Fruit fly (Drosophila melanogaster): Measurements from ENCODE around the gene CG43055.

CG43055 gene

DNA sequence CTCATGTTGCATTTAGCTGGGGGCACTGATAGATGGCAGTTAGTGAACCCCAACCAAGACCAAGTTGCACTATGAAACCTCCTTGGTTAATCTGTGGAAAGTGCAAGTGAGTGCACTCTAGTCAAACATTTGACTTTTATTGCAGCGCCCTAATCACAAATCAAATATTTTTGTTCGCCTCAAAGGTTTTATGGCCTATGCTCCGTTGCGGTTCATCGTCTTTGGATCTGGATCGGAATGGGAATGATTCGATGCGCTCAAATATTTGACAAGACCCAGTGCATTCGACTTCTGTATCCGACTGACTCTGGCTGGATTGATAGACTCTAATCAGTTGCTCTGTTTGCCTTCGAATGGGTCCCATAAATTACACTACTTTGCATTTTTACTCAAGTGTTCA lies 46.0 kb upstream of the CG43055 start:
- TF ChIP-seq jim (GFP tag; optimal IDR thresholded peaks at IDR 0.05) (no peak), CG9705 (GFP tag; optimal IDR thresholded peaks at IDR 0.05) (no peak), lola (GFP tag; optimal IDR thresholded peaks at IDR 0.05) (no peak)

dm6 chr2L:4365792-4366326 lies 45.1 kb upstream of the CG43055 start:
- TF ChIP-seq Hr83 (GFP tag; optimal IDR thresholded peaks at IDR 0.05; ENCODE audit: poor library complexity, severe bottlenecking) (no peak), fru (GFP tag; optimal IDR thresholded peaks at IDR 0.05) (no peak), Vsx2 (GFP tag; optimal IDR thresholded peaks at IDR 0.05; ENCODE audit: partially characterized antibody) (no peak), psq (GFP tag; optimal IDR thresholded peaks at IDR 0.05) (no peak), Hr78 (GFP tag; optimal IDR thresholded peaks at IDR 0.05) (no peak)

DNA sequence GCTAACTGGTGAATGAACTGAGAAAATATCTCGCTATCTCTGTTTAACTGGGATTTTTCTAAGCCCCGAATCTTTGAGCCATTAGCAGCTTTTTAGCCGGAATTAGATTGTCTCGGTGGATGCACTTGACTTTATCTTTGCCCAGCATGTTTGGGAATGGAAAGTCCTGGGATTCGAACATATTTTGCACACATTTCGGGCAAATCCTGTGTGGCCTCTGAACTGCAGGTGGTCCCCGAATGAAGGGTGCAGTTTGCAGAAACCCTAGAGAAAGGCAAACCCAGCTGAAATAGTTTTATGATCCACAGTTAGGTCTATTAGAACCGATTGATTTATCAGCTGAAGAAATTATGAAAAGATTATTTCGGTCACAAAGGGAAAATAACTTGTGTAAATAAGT lies 44.3 kb upstream of the CG43055 start:
- no peak for TF ChIP-seq tai (GFP tag; optimal IDR thresholded peaks at IDR 0.05)
- TF ChIP-seq dmrt93B (GFP tag; optimal IDR thresholded peaks at IDR 0.05), result no peak

DNA sequence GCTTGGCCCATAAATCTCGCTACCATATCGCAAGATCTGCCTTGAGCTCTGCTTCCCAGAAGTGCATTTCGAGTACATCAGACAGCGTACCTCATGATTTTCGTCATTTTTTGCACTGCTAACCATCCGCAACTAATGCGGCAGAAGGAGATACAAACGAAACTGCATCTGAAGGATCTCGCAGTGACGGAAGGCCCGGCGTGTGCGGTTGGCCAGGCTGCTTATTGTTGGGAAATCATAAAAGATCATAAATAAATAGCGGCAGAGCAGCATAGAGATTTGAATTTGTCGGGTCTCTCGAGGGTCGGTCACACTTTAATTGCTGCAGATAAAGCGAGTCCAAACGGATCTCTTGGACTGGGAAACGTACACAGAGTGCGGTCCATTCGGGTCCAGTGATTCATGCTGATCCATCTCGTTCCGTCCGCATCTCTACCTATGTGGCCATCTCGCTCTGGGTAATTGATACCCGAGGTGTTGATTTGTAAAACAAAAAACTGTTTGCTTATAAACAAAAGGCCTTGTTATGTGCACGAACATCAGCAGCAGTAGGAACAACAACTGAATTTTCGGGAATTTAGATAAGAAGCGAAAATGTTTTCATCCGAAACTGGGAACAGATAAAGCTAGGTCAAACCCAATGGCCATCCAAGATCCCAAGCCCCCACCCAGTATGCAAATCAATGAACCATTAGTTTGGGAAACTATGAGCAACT lies 42.2 kb upstream of the CG43055 start:
- TF ChIP-seq Hnf4 (GFP tag; optimal IDR thresholded peaks at IDR 0.05) (no peak), Abd-B (GFP tag; optimal IDR thresholded peaks at IDR 0.05) (no peak), Dfd (GFP tag; optimal IDR thresholded peaks at IDR 0.05) (no peak), sv (GFP tag; optimal IDR thresholded peaks at IDR 0.05) (no peak), ey (GFP tag; optimal IDR thresholded peaks at IDR 0.05) (no peak), rgr (GFP tag; optimal IDR thresholded peaks at IDR 0.05) (no peak), OdsH (GFP tag; optimal IDR thresholded peaks at IDR 0.05) (no peak), Myc (optimal IDR thresholded peaks at IDR 0.05) (no peak), HLH106 (tag; optimal IDR thresholded peaks at IDR 0.05) (no peak), dl (GFP tag; optimal IDR thresholded peaks at IDR 0.05; ENCODE audit: insufficient read depth in 1 of 2, partially characterized antibody in 2 of 2) (no peak), N (GFP tag; optimal IDR thresholded peaks at IDR 0.05) (no peak), h (GFP tag; optimal IDR thresholded peaks at IDR 0.05) (no peak), dsf (GFP tag; optimal IDR thresholded peaks at IDR 0.05; ENCODE audit: borderline replicate concordance) (no peak), Hr78 (GFP tag; optimal IDR thresholded peaks at IDR 0.05) (no peak), sage (GFP tag; optimal IDR thresholded peaks at IDR 0.05) (no peak), lola (GFP tag; optimal IDR thresholded peaks at IDR 0.05) (no peak), foxo (GFP tag; optimal IDR thresholded peaks at IDR 0.05) (no peak), woc (GFP tag; optimal IDR thresholded peaks at IDR 0.05) (no peak), CG32264 (GFP tag; optimal IDR thresholded peaks at IDR 0.05) (no peak), CG9705 (GFP tag; optimal IDR thresholded peaks at IDR 0.05) (no peak)

- TF ChIP-seq Vsx2 (GFP tag; optimal IDR thresholded peaks at IDR 0.05; ENCODE audit: partially characterized antibody), result no peak
- TF ChIP-seq tai (GFP tag; optimal IDR thresholded peaks at IDR 0.05), result no peak
- no peak for TF ChIP-seq fru (GFP tag; optimal IDR thresholded peaks at IDR 0.05)
- no peak for TF ChIP-seq Sp1 (GFP tag; optimal IDR thresholded peaks at IDR 0.05)
- no peak for TF ChIP-seq br (GFP tag; optimal IDR thresholded peaks at IDR 0.05)
- no peak for TF ChIP-seq GATAd (GFP tag; optimal IDR thresholded peaks at IDR 0.05)
- TF ChIP-seq rgr (GFP tag; optimal IDR thresholded peaks at IDR 0.05), result no peak
- no peak for TF ChIP-seq woc (GFP tag; optimal IDR thresholded peaks at IDR 0.05)
- no peak for TF ChIP-seq Hr78 (GFP tag; optimal IDR thresholded peaks at IDR 0.05)
- no peak for TF ChIP-seq Dif (GFP tag; optimal IDR thresholded peaks at IDR 0.05; ENCODE audit: partially characterized antibody)
- no peak for TF ChIP-seq dmrt93B (GFP tag; optimal IDR thresholded peaks at IDR 0.05)
- TF ChIP-seq lola (GFP tag; optimal IDR thresholded peaks at IDR 0.05), result no peak
- no peak for TF ChIP-seq dsf (GFP tag; optimal IDR thresholded peaks at IDR 0.05; ENCODE audit: borderline replicate concordance)
- TF ChIP-seq HLH106 (tag; optimal IDR thresholded peaks at IDR 0.05), result no peak
- no peak for TF ChIP-seq Mio (GFP tag; optimal IDR thresholded peaks at IDR 0.05)
These were observed 40.9 kb upstream of the CG43055 start for dm6 chr2L:4370007-4370521.
